Fruit fly (Drosophila melanogaster) whole organism, prepupa: ENCODE data around the gene Sfxn2.

ENCODE experiments used
- CG10669 ChIP-seq: fragments of 200-800 bp; sonication (Bioruptor generic); optimal IDR thresholded peaks from 3 replicates; lab custom pipeline; 2018; ENCODE audit warnings: missing biosample characterization, mild to moderate bottlenecking, missing genetic modification characterization, moderate library complexity
- CG11294 ChIP-seq: fragments of 200-800 bp; sonication (Bioruptor generic); IDR thresholded peaks from 2 replicates; pipeline ENCODE4 v1.3.6; 2022; ENCODE audit warnings: missing biosample characterization, missing genetic modification characterization
- CG11762 ChIP-seq: fragments of 200-800 bp; sonication (Bioruptor generic); optimal IDR thresholded peaks from 3 replicates; lab custom pipeline; 2016; ENCODE audit warnings: missing biosample characterization, missing genetic modification characterization; ENCODE audit not compliant: insufficient read depth
- CG11902 ChIP-seq: fragments of 200-800 bp; sonication (Bioruptor generic); optimal IDR thresholded peaks from 3 replicates; lab custom pipeline; 2016; ENCODE audit warnings: missing biosample characterization, missing genetic modification characterization
- CG15336 ChIP-seq: fragments of 200-800 bp; sonication (Bioruptor generic); IDR thresholded peaks from 2 replicates; pipeline ENCODE4 v1.3.6; 2022; ENCODE audit warnings: missing biosample characterization, missing genetic modification characterization
- CG1621 ChIP-seq: fragments of 200-800 bp; sonication (Bioruptor generic); optimal IDR thresholded peaks from 3 replicates; lab custom pipeline; 2018; ENCODE audit warnings: missing biosample characterization, mild to moderate bottlenecking, missing genetic modification characterization
- CG31627 ChIP-seq: fragments of 200-800 bp; sonication (Bioruptor generic); optimal IDR thresholded peaks from 3 replicates; lab custom pipeline; 2016; ENCODE audit warnings: missing biosample characterization, missing genetic modification characterization
- CG32006 ChIP-seq: fragments of 200-800 bp; sonication (Bioruptor generic); optimal IDR thresholded peaks from 3 replicates; lab custom pipeline; 2017; ENCODE audit warnings: missing biosample characterization, mild to moderate bottlenecking, missing genetic modification characterization
- CG34406 ChIP-seq: fragments of 200-800 bp; sonication (Bioruptor generic); optimal IDR thresholded peaks from 3 replicates; lab custom pipeline; 2016; ENCODE audit warnings: missing biosample characterization, missing genetic modification characterization
- CG3919 ChIP-seq: fragments of 200-800 bp; sonication (Bioruptor generic); optimal IDR thresholded peaks from 3 replicates; lab custom pipeline; 2016; ENCODE audit warnings: missing biosample characterization, missing genetic modification characterization
- CG4318 ChIP-seq: fragments of 200-800 bp; sonication (Bioruptor generic); optimal IDR thresholded peaks from 3 replicates; lab custom pipeline; 2017; ENCODE audit warnings: missing biosample characterization, mild to moderate bottlenecking, missing genetic modification characterization
- CG6163 ChIP-seq: fragments of 200-800 bp; sonication (Bioruptor generic); IDR thresholded peaks from 3 replicates; pipeline ENCODE4 v1.3.6; 2022; ENCODE audit warnings: missing biosample characterization, missing genetic modification characterization
- CG6276 ChIP-seq: fragments of 200-800 bp; sonication (Bioruptor generic); optimal IDR thresholded peaks from 2 replicates; lab custom pipeline; 2017; ENCODE audit warnings: missing biosample characterization, mild to moderate bottlenecking, missing genetic modification characterization
- CG6792 ChIP-seq: fragments of 200-800 bp; sonication (Bioruptor generic); optimal IDR thresholded peaks from 3 replicates; lab custom pipeline; 2016; ENCODE audit warnings: missing biosample characterization, missing genetic modification characterization
- CG6808 ChIP-seq: fragments of 200-800 bp; sonication (Bioruptor generic); optimal IDR thresholded peaks from 3 replicates; lab custom pipeline; 2017; ENCODE audit warnings: missing biosample characterization, missing genetic modification characterization, mild to moderate bottlenecking, moderate library complexity, missing genetic modification reagents
- CG6854 ChIP-seq: fragments of 200-800 bp; sonication (Bioruptor generic); optimal IDR thresholded peaks from 2 replicates; lab custom pipeline; 2017; ENCODE audit warnings: missing biosample characterization, mild to moderate bottlenecking, missing genetic modification characterization
- CG8632 ChIP-seq: fragments of 200-800 bp; sonication (Bioruptor generic); optimal IDR thresholded peaks from 3 replicates; lab custom pipeline; 2016; ENCODE audit warnings: missing biosample characterization, missing genetic modification characterization
- CG9139 ChIP-seq: fragments of 200-800 bp; sonication (Bioruptor generic); optimal IDR thresholded peaks from 3 replicates; lab custom pipeline; 2017; ENCODE audit warnings: missing biosample characterization, mild to moderate bottlenecking, missing genetic modification characterization
- Eip78C ChIP-seq: fragments of 200-800 bp; sonication (Bioruptor generic); peaks from one replicate; lab custom pipeline; 2016; ENCODE audit warnings: missing biosample characterization, missing genetic modification characterization
- Eip93F ChIP-seq: fragments of 200-800 bp; sonication (Bioruptor generic); optimal IDR thresholded peaks from 2 replicates; lab custom pipeline; 2016; ENCODE audit warnings: missing biosample characterization, mild to moderate bottlenecking, missing genetic modification characterization
- Ets21C ChIP-seq: fragments of 200-800 bp; sonication (Bioruptor generic); optimal IDR thresholded peaks from 3 replicates; lab custom pipeline; 2016; ENCODE audit warnings: missing biosample characterization, missing genetic modification characterization
- Ets96B ChIP-seq: fragments of 200-800 bp; optimal IDR thresholded peaks from 2 replicates; lab custom pipeline; 2019; ENCODE audit warnings: missing biosample characterization, mild to moderate bottlenecking, missing genetic modification characterization, moderate library complexity
- Gug ChIP-seq: fragments of 200-800 bp; sonication (Bioruptor generic); IDR thresholded peaks from 2 replicates; pipeline ENCODE4 v1.3.6; 2022; ENCODE audit warnings: missing biosample characterization, missing genetic modification characterization
- Hr38 ChIP-seq: sonication (Bioruptor generic); optimal IDR thresholded peaks from 2 replicates; lab custom pipeline; 2016; ENCODE audit warnings: missing biosample characterization, missing genetic modification characterization
- Hr39 ChIP-seq: fragments of 200-800 bp; sonication (Bioruptor generic); optimal IDR thresholded peaks from 2 replicates; lab custom pipeline; 2016; ENCODE audit warnings: missing biosample characterization, missing genetic modification characterization
- Lpt ChIP-seq: fragments of 200-800 bp; sonication (Bioruptor generic); optimal IDR thresholded peaks from 3 replicates; lab custom pipeline; 2016; ENCODE audit warnings: missing biosample characterization, missing genetic modification characterization
- Met ChIP-seq: fragments of 200-800 bp; sonication (Bioruptor generic); optimal IDR thresholded peaks from 3 replicates; lab custom pipeline; 2016; ENCODE audit warnings: missing biosample characterization, missing genetic modification characterization
- OdsH ChIP-seq: fragments of 200-800 bp; sonication (Bioruptor generic); optimal IDR thresholded peaks from 3 replicates; lab custom pipeline; 2016; ENCODE audit warnings: missing biosample characterization, missing genetic modification characterization
- Smox ChIP-seq: fragments of 200-800 bp; sonication (Bioruptor generic); optimal IDR thresholded peaks from 3 replicates; lab custom pipeline; 2016; ENCODE audit warnings: missing biosample characterization, missing genetic modification characterization
- Sox102F ChIP-seq: fragments of 200-800 bp; sonication (Bioruptor generic); optimal IDR thresholded peaks from 2 replicates; lab custom pipeline; 2016; ENCODE audit warnings: missing biosample characterization, mild to moderate bottlenecking, missing genetic modification characterization
- Sox14 ChIP-seq: fragments of 200-800 bp; sonication (Bioruptor generic); optimal IDR thresholded peaks from 3 replicates; lab custom pipeline; 2016; ENCODE audit warnings: missing biosample characterization, missing genetic modification characterization
- cyc ChIP-seq: fragments of 200-800 bp; sonication (Bioruptor generic); optimal IDR thresholded peaks from 3 replicates; lab custom pipeline; 2016; ENCODE audit warnings: missing biosample characterization, missing genetic modification characterization
- dac ChIP-seq: fragments of 200-800 bp; sonication (Bioruptor generic); optimal IDR thresholded peaks from 2 replicates; lab custom pipeline; 2017; ENCODE audit warnings: missing biosample characterization, mild to moderate bottlenecking, missing genetic modification characterization
- dsx ChIP-seq: fragments of 200-800 bp; optimal IDR thresholded peaks from 3 replicates; lab custom pipeline; 2019; ENCODE audit warnings: missing biosample characterization, mild to moderate bottlenecking, missing genetic modification characterization, moderate library complexity; ENCODE audit not compliant: poor library complexity, severe bottlenecking
- eg ChIP-seq: fragments of 200-800 bp; sonication (Bioruptor generic); IDR thresholded peaks from 3 replicates; pipeline ENCODE4 v1.3.6; 2022; ENCODE audit warnings: missing biosample characterization, missing genetic modification characterization
- esn ChIP-seq: fragments of 200-800 bp; sonication (Bioruptor generic); optimal IDR thresholded peaks from 2 replicates; lab custom pipeline; 2016; ENCODE audit warnings: missing biosample characterization, mild to moderate bottlenecking, missing genetic modification characterization, moderate library complexity
- fd59A ChIP-seq: fragments of 200-800 bp; sonication (Bioruptor generic); optimal IDR thresholded peaks from 2 replicates; lab custom pipeline; 2017; ENCODE audit warnings: missing biosample characterization, mild to moderate bottlenecking, missing genetic modification characterization, missing genetic modification reagents
- lz ChIP-seq: fragments of 200-800 bp; sonication (Bioruptor generic); optimal IDR thresholded peaks from 3 replicates; lab custom pipeline; 2016; ENCODE audit warnings: missing biosample characterization, missing genetic modification characterization
- net ChIP-seq: fragments of 200-800 bp; sonication (Bioruptor generic); optimal IDR thresholded peaks from 3 replicates; lab custom pipeline; 2016; ENCODE audit warnings: missing biosample characterization, missing genetic modification characterization
- spab ChIP-seq: fragments of 200-800 bp; sonication (Bioruptor generic); optimal IDR thresholded peaks from 2 replicates; lab custom pipeline; 2017; ENCODE audit warnings: missing biosample characterization, mild to moderate bottlenecking, missing genetic modification characterization, missing genetic modification reagents
- svp ChIP-seq: fragments of 200-800 bp; sonication (Bioruptor generic); peaks from one replicate; lab custom pipeline; 2016; ENCODE audit warnings: missing biosample characterization, missing genetic modification characterization
- vri ChIP-seq: fragments of 200-800 bp; sonication (Bioruptor generic); optimal IDR thresholded peaks from 3 replicates; lab custom pipeline; 2016; ENCODE audit warnings: missing biosample characterization, mild to moderate bottlenecking, missing genetic modification characterization

Gene Sfxn2

dm6 chr3L:19092125-19093058 lies 29.4 kb downstream of the Sfxn2 start, which contains the start of gene MESR6 (continued):
- no peak for TF ChIP-seq CG6276 (GFP tag; lab: Kevin White, UChicago)
- TF ChIP-seq CG8632 (GFP tag; lab: Kevin White, UChicago), result no peak
- TF ChIP-seq CG3919 (GFP tag; lab: Kevin White, UChicago), result no peak
- no peak for TF ChIP-seq cyc
- no peak for TF ChIP-seq OdsH (GFP tag; lab: Kevin White, UChicago)
- TF ChIP-seq CG6854 (GFP tag; lab: Kevin White, UChicago), result no peak
- no peak for TF ChIP-seq Lpt (GFP tag; lab: Kevin White, UChicago)
- TF ChIP-seq eg (GFP tag; lab: Robert Waterston, UW), result no peak
- no peak for TF ChIP-seq Hr38
- TF ChIP-seq CG11294, result no peak
- no peak for TF ChIP-seq Gug (GFP tag; lab: Robert Waterston, UW)
- TF ChIP-seq Sox14 (GFP tag; lab: Kevin White, UChicago), result peak; percentile 87
- TF ChIP-seq CG31627 (GFP tag; lab: Kevin White, UChicago), result no peak
- TF ChIP-seq CG11902 (GFP tag; lab: Kevin White, UChicago), result no peak
- no peak for TF ChIP-seq CG4318 (GFP tag; lab: Kevin White, UChicago)

- TF ChIP-seq CG34406 (GFP tag; lab: Kevin White, UChicago) (no peak), CG6808 (GFP tag; lab: Kevin White, UChicago) (no peak), svp (GFP tag; lab: Kevin White, UChicago) (no peak), Eip78C (GFP tag; lab: Kevin White, UChicago) (peak; percentile 70), CG3919 (GFP tag; lab: Kevin White, UChicago) (no peak), CG6854 (GFP tag; lab: Kevin White, UChicago) (peak; percentile 19), Met (peak; percentile 6), esn (GFP tag; lab: Kevin White, UChicago) (peak; percentile 29)
- TF ChIP-seq, all 60 proteins: peak for 4
Observed at dm6 chr3L:19096032-19096431, 33.1 kb downstream of the Sfxn2 start, which contains the start of gene CNPYb. TSS of gene CNPYb (minus strand) at chr3L:19096217.

dm6 chr3L:19097102-19097501 lies 34.1 kb downstream of the Sfxn2 start:
- TF ChIP-seq spab, result no peak
- TF ChIP-seq Ets96B, result no peak
- TF ChIP-seq Sox102F (GFP tag; lab: Kevin White, UChicago), result no peak
- no peak for TF ChIP-seq Sox14 (GFP tag; lab: Kevin White, UChicago)
- no peak for TF ChIP-seq dsx
- TF ChIP-seq Hr39 (GFP tag; lab: Kevin White, UChicago), result no peak
- TF ChIP-seq CG15336 (GFP tag; lab: Robert Waterston, UW), result no peak
- TF ChIP-seq fd59A (GFP tag; lab: Kevin White, UChicago), result no peak
- no peak for TF ChIP-seq cyc
- no peak for TF ChIP-seq CG6792 (GFP tag; lab: Kevin White, UChicago)
- TF ChIP-seq CG10669 (GFP tag; lab: Kevin White, UChicago), result no peak
- no peak for TF ChIP-seq CG32006 (GFP tag; lab: Kevin White, UChicago)
- TF ChIP-seq, all 60 proteins: peak for 0

dm6 chr3L:19097665-19098082 lies 34.7 kb downstream of the Sfxn2 start, which contains the start of the genes Naxd and CG14079:
TSS of gene Naxd (minus strand) at chr3L:19097709.
TSS of gene CG14079 (plus strand) at chr3L:19097999.
- TF ChIP-seq CG8632 (GFP tag; lab: Kevin White, UChicago) (peak; percentile 76), CG10669 (GFP tag; lab: Kevin White, UChicago) (peak; percentile 51), CG11762 (GFP tag; lab: Kevin White, UChicago) (peak; percentile 35), CG6163 (GFP tag; lab: Robert Waterston, UW) (peak; percentile 83), Eip78C (GFP tag; lab: Kevin White, UChicago) (peak; percentile 93), net (peak; percentile 83), CG31627 (GFP tag; lab: Kevin White, UChicago) (peak; percentile 76), CG4318 (GFP tag; lab: Kevin White, UChicago) (peak; percentile 82), Sox14 (GFP tag; lab: Kevin White, UChicago) (peak; percentile 92), CG6276 (GFP tag; lab: Kevin White, UChicago) (no peak), CG1621 (tag; lab: Kevin White, UChicago) (no peak), eg (GFP tag; lab: Robert Waterston, UW) (peak; percentile 86), lz (peak; percentile 70), CG6854 (GFP tag; lab: Kevin White, UChicago) (no peak), Ets21C (GFP tag; lab: Kevin White, UChicago) (peak; percentile 59), CG9139 (no peak), Smox (GFP tag; lab: Kevin White, UChicago) (peak; percentile 62), vri (GFP tag; lab: Kevin White, UChicago) (no peak), dac (no peak), Hr39 (GFP tag; lab: Kevin White, UChicago) (peak; percentile 77), Hr38 (no peak), fd59A (GFP tag; lab: Kevin White, UChicago) (peak; percentile 66), cyc (peak; percentile 61), Eip93F (GFP tag; lab: Kevin White, UChicago) (peak; percentile 17), Ets96B (peak; percentile 83)
